Worm (Caenorhabditis elegans): ENCODE data around the gene B0491.6.

DNA sequence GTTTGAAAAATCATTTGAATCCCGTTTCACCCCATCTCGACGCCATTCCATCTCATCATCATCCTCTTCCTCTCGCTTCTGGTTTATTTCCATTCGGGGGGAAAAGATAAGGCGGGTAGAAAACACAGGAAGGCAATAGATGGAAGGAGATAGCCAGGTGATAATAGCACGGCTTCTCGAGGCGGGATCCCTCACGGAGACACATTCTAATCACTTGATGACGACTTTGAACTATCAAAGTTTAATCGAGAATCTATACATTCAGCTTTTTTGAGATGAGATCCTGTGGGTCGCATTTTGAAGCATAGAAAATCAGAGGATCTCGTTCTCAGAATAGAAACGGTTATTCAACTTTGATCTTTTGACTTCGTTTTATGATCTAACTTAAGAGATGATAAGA is 23.8 kb upstream of the B0491.6 start, which contains the start of gene C33B4.2:
- TF ChIP-seq pha-4 (tag; optimal IDR thresholded peaks at IDR 0.05) (no peak), cebp-1 (GFP tag; IDR thresholded peaks at IDR 0.05) (no peak), cebp-1 (tag; optimal IDR thresholded peaks at IDR 0.05) (no peak), tbx-9 (tag; optimal IDR thresholded peaks at IDR 0.05; ENCODE audit: borderline replicate concordance) (no peak), let-526 (GFP tag; IDR thresholded peaks at IDR 0.05) (no peak), snpc-3.4 (tag; optimal IDR thresholded peaks at IDR 0.05) (no peak), bed-2 (GFP tag; IDR thresholded peaks at IDR 0.05) (no peak), sea-2 (GFP tag; IDR thresholded peaks at IDR 0.05) (no peak), nhr-90 (tag; optimal IDR thresholded peaks at IDR 0.05) (no peak), somi-1 (GFP tag; optimal IDR thresholded peaks at IDR 0.05) (no peak), sptf-2 (GFP tag; optimal IDR thresholded peaks at IDR 0.05) (no peak)

Data from whole organism, young adult.